Worm (Caenorhabditis elegans) whole organism, L1 larva: ENCODE results near the gene rrc-1.

Source experiments
- aly-2 ChIP-seq: fragments of 150-350 bp; optimal IDR thresholded peaks from 2 replicates; lab custom pipeline; 2014; ENCODE audit warnings: missing biosample characterization, missing genetic modification characterization
- zag-1 ChIP-seq: fragments of 150-350 bp; optimal IDR thresholded peaks from 2 replicates; lab custom pipeline; 2014; ENCODE audit warnings: missing biosample characterization, missing genetic modification characterization

DNA sequence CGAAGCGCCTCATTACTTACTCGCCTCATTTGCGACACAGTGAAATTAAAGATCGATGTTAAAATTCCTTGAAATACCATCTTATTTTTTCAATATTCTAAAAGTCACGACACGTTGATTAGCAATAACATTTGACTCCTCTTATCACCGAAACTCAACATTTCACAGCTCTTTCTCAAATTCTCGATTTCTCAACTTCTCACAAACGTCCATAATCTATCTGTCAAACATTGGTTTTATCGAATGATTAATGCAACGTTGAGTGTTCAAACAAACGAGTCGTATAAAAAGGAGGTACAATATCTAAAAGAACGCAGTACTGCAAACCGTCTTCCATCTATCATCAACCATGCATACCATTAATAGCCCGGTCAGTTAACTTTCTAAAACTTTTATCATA lies 19.2 kb upstream of the rrc-1 start, which contains the start of gene lec-8:
- TF ChIP-seq aly-2 (tag; lab: Kevin White, UChicago) (no peak), zag-1 (tag; lab: Kevin White, UChicago) (no peak)
